Fruit fly (Drosophila melanogaster): Measurements from ENCODE around the gene tut.

Gene tut

dm6 chr3L:8186627-8187396 lies 23.7 kb downstream of the tut start, which contains the start of the genes ERR and Atg18a (continued):
- TF ChIP-seq NfI (GFP tag; optimal IDR thresholded peaks at IDR 0.05), result peak; percentile 87
- TF ChIP-seq usp (GFP tag; optimal IDR thresholded peaks at IDR 0.05), result no peak
- TF ChIP-seq CG4282 (GFP tag; optimal IDR thresholded peaks at IDR 0.05), result peak; percentile 4
- peak; percentile 75 for TF ChIP-seq CG7556 (GFP tag; optimal IDR thresholded peaks at IDR 0.05)
- TF ChIP-seq CG1529 (GFP tag; optimal IDR thresholded peaks at IDR 0.05), result peak; percentile 36
- TF ChIP-seq CG14014 (GFP tag; IDR thresholded peaks at IDR 0.05), result peak; percentile 85
- peak; percentile 93 for TF ChIP-seq CG4404 (GFP tag; IDR thresholded peaks at IDR 0.05)
- no peak for TF ChIP-seq dati (GFP tag; IDR thresholded peaks at IDR 0.05)
- TF ChIP-seq Tbp (GFP tag; optimal IDR thresholded peaks at IDR 0.05), result no peak
- TF ChIP-seq Poxn (GFP tag; IDR thresholded peaks at IDR 0.05), result peak; percentile 63
- peak; percentile 76 for TF ChIP-seq ems (GFP tag; optimal IDR thresholded peaks at IDR 0.05)
- peak; percentile 41 for TF ChIP-seq Vsx1 (GFP tag; optimal IDR thresholded peaks at IDR 0.05)
- peak; percentile 98 for TF ChIP-seq Sin3A (optimal IDR thresholded peaks at IDR 0.05)
- peak; percentile 57 for TF ChIP-seq emc (GFP tag; optimal IDR thresholded peaks at IDR 0.05)
- TF ChIP-seq odd (GFP tag; optimal IDR thresholded peaks at IDR 0.05), result peak; percentile 11
- TF ChIP-seq CG32767 (GFP tag; IDR thresholded peaks at IDR 0.05), result peak; percentile 76; the same call in 1 of the 2 replicates
- TF ChIP-seq CG10565 (GFP tag; optimal IDR thresholded peaks at IDR 0.05), result no peak
- TF ChIP-seq Hr78 (GFP tag; optimal IDR thresholded peaks at IDR 0.05), result no peak
- no peak for TF ChIP-seq pfk (GFP tag; optimal IDR thresholded peaks at IDR 0.05)
- TF ChIP-seq CG4424 (GFP tag; optimal IDR thresholded peaks at IDR 0.05), result peak; percentile 79
- TF ChIP-seq knrl (GFP tag; IDR thresholded peaks at IDR 0.05; ENCODE audit: partially characterized antibody), result peak; percentile 85
- TF ChIP-seq zen (tag; optimal IDR thresholded peaks at IDR 0.05), result peak; percentile 74
- peak; percentile 72 to 79 for TF ChIP-seq Hr51 (GFP tag; optimal IDR thresholded peaks at IDR 0.05)
- TF ChIP-seq CG1792 (GFP tag; optimal IDR thresholded peaks at IDR 0.05), result peak; percentile 36
- no peak for TF ChIP-seq Asciz (GFP tag; optimal IDR thresholded peaks at IDR 0.05)
- TF ChIP-seq Mrtf (GFP tag; IDR thresholded peaks at IDR 0.05), result peak; percentile 79
- TF ChIP-seq crc (GFP tag; optimal IDR thresholded peaks at IDR 0.05), result peak; percentile 36
- TF ChIP-seq CG33213 (GFP tag; optimal IDR thresholded peaks at IDR 0.05), result peak; percentile 60
- TF ChIP-seq CG7271 (tag; optimal IDR thresholded peaks at IDR 0.05), result peak; percentile 39
- peak; percentile 73 for TF ChIP-seq Scr (GFP tag; IDR thresholded peaks at IDR 0.05; ENCODE audit: partially characterized antibody)
- TF ChIP-seq nerfin-2 (GFP tag; IDR thresholded peaks at IDR 0.05; ENCODE audit: partially characterized antibody), result 0 out of 2 replicates have a peak, but pooled peaks have one; percentile 26
- TF ChIP-seq CG8388 (GFP tag; optimal IDR thresholded peaks at IDR 0.05), result peak; percentile 71
- TF ChIP-seq tll (GFP tag; optimal IDR thresholded peaks at IDR 0.05), result peak in 1 of 2 experiments; percentile 90
- peak; percentile 88 for TF ChIP-seq HLH54F (GFP tag; optimal IDR thresholded peaks at IDR 0.05)
- TF ChIP-seq Six4 (GFP tag; optimal IDR thresholded peaks at IDR 0.05), result peak; percentile 44
- no peak for TF ChIP-seq jing (GFP tag; optimal IDR thresholded peaks at IDR 0.05)
- TF ChIP-seq bsh (GFP tag; optimal IDR thresholded peaks at IDR 0.05), result peak in 1 of 2 experiments; percentile 73
- peak; percentile 92 for TF ChIP-seq nmo (GFP tag; optimal IDR thresholded peaks at IDR 0.05)
- TF ChIP-seq CG6791 (GFP tag; IDR thresholded peaks at IDR 0.05; ENCODE audit: partially characterized antibody), result peak; percentile 45; the same call in 1 of the 3 replicates
- peak; percentile 67 for TF ChIP-seq ab (GFP tag; optimal IDR thresholded peaks at IDR 0.05)
- peak; percentile 84 for TF ChIP-seq fu2 (GFP tag; optimal IDR thresholded peaks at IDR 0.05)
- TF ChIP-seq so (GFP tag; IDR thresholded peaks at IDR 0.05), result 0 out of 3 replicates have a peak, but pooled peaks have one; percentile 66
- no peak for TF ChIP-seq run (tag; optimal IDR thresholded peaks at IDR 0.05)
- peak; percentile 91 for TF ChIP-seq Hr3 (GFP tag; optimal IDR thresholded peaks at IDR 0.05)
- peak; percentile 90 for TF ChIP-seq CG15479 (GFP tag; optimal IDR thresholded peaks at IDR 0.05)
- TF ChIP-seq CG11560 (tag; IDR thresholded peaks at IDR 0.05), result peak; percentile 80
- TF ChIP-seq NFAT (GFP tag; IDR thresholded peaks at IDR 0.05), result peak; percentile 92
- TF ChIP-seq CG18262 (tag; optimal IDR thresholded peaks at IDR 0.05), result peak; percentile 79

Measured in whole organism, embryonic.